Worm (Caenorhabditis elegans) whole organism, L4 larva: Measurements from ENCODE around the gene T05E12.8.

ENCODE experiments used
- arid-1 ChIP-seq: fragments of 200-800 bp; sonication (Bioruptor generic); conservative IDR thresholded peaks from 2 replicates; pipeline ENCODE4 v1.3.6; 2022; ENCODE audit warnings: missing genetic modification reagents, missing genetic modification characterization, missing compliant biosample characterization
- daf-12 ChIP-seq: fragments of 150-350 bp; optimal IDR thresholded peaks from 2 replicates; lab custom pipeline; 2014; ENCODE audit warnings: missing biosample characterization, missing genetic modification reagents, missing genetic modification characterization
- lir-3 ChIP-seq: sonication (generic microtip); optimal IDR thresholded peaks from 2 replicates; lab custom pipeline; 2016; ENCODE audit warnings: mild to moderate bottlenecking, missing genetic modification characterization, missing compliant biosample characterization
- pqm-1 ChIP-seq: sonication (generic microtip); optimal IDR thresholded peaks from 2 replicates; lab custom pipeline; 2017; ENCODE audit warnings: missing biosample characterization, missing genetic modification characterization
- skn-1 ChIP-seq: fragments of 150-350 bp; optimal IDR thresholded peaks from 2 replicates; lab custom pipeline; 2014; ENCODE audit warnings: missing biosample characterization, missing genetic modification characterization
- unc-62 ChIP-seq, 3 experiments: fragments of 150-350 bp in 1 of 3; sonication (generic microtip); optimal IDR thresholded peaks in 2 of 3; peaks in 1 of 3; 1 replicate in 1 of 3; 2 replicates in 2 of 3; lab custom pipeline; 2014 to 2017; ENCODE audit warnings: missing biosample characterization in 3 of 3, missing genetic modification characterization in 3 of 3, missing genetic modification reagents in 3 of 3, missing genotype in 1 of 3

DNA sequence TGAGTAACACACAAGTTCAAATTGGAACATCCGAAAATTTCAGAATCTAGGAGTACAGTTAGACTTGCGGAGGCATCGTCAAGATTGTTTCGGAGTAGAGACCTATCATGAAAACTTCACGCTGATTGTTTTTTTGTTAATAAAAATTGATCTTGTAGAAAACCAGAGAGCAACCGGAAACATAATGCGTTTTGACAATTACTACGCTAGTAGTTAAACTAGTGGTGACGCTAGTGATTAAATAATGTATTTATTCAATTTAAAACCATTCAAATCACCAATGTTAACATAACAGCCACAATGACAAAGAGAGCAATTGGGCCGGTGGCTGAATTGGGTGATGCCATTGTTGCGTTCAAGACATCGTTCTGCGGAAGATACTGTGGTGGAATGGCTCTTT, 49.2 kb upstream of the T05E12.8 start, which contains the start of gene F49H6.17:
- TF ChIP-seq lir-3 (no peak), unc-62 (GFP tag; optimal IDR thresholded peaks at IDR 0.05 in 1 of 2; lab: Kevin White, UChicago) (no peak), unc-62 (tag; optimal IDR thresholded peaks at IDR 0.05; lab: Kevin White, UChicago) (no peak), skn-1 (no peak), arid-1 (GFP tag; lab: Robert Waterston, UW) (no peak), pqm-1 (tag; lab: Kevin White, UChicago) (no peak), daf-12 (tag; lab: Kevin White, UChicago) (no peak)
